Worm (Caenorhabditis elegans) whole organism, L3 larva: ENCODE measurements around the gene prk-1.

Experiments
- R02D3.7 ChIP-seq: fragments of 150-350 bp; optimal IDR thresholded peaks from 2 replicates; lab custom pipeline; 2014; ENCODE audit warnings: missing biosample characterization, missing genetic modification characterization
- elt-2 ChIP-seq: sonication (generic microtip); optimal IDR thresholded peaks from 2 replicates; lab custom pipeline; 2016; ENCODE audit warnings: missing genetic modification reagents, mild to moderate bottlenecking, missing genetic modification characterization, missing compliant biosample characterization
- fos-1 ChIP-seq: fragments of 150-350 bp; optimal IDR thresholded peaks from 2 replicates; lab custom pipeline; 2014; ENCODE audit warnings: missing biosample characterization, missing genetic modification characterization
- jun-1 ChIP-seq: fragments of 150-350 bp; optimal IDR thresholded peaks from 2 replicates; lab custom pipeline; 2014; ENCODE audit warnings: missing biosample characterization, missing genetic modification reagents, missing genetic modification characterization
- lin-15B ChIP-seq: fragments of 150-350 bp; optimal IDR thresholded peaks from 2 replicates; lab custom pipeline; 2014; ENCODE audit warnings: missing biosample characterization, missing genetic modification characterization
- nfya-1 ChIP-seq: sonication (generic microtip); optimal IDR thresholded peaks from 2 replicates; lab custom pipeline; 2017; ENCODE audit warnings: missing genetic modification characterization, mild to moderate bottlenecking, missing compliant biosample characterization, antibody characterized with exemption, moderate library complexity; ENCODE audit not compliant: insufficient read depth
- nhr-11 ChIP-seq: fragments of 150-350 bp; optimal IDR thresholded peaks from 2 replicates; lab custom pipeline; 2014; ENCODE audit warnings: missing biosample characterization, missing genetic modification characterization
- nhr-12 ChIP-seq: fragments of 150-350 bp; optimal IDR thresholded peaks from 2 replicates; lab custom pipeline; 2014; ENCODE audit warnings: missing biosample characterization, missing genetic modification characterization
- nhr-25 ChIP-seq: sonication (generic microtip); optimal IDR thresholded peaks from 2 replicates; lab custom pipeline; 2017; ENCODE audit warnings: missing biosample characterization, missing genetic modification characterization
- nhr-28 ChIP-seq: fragments of 150-350 bp; optimal IDR thresholded peaks from 2 replicates; lab custom pipeline; 2014; ENCODE audit warnings: missing biosample characterization, missing genetic modification characterization
- nhr-76 ChIP-seq: fragments of 150-350 bp; sonication (generic microtip); optimal IDR thresholded peaks from 5 replicates; lab custom pipeline; 2014; ENCODE audit warnings: missing biosample characterization, missing genetic modification characterization
- pha-4 ChIP-seq: fragments of 150-350 bp; optimal IDR thresholded peaks from 2 replicates; lab custom pipeline; 2014; ENCODE audit warnings: missing biosample characterization, missing genetic modification reagents, missing genetic modification characterization
- unc-62 ChIP-seq: fragments of 150-350 bp; sonication (generic microtip); optimal IDR thresholded peaks from 4 replicates; lab custom pipeline; 2014; ENCODE audit warnings: missing biosample characterization, missing genetic modification reagents, missing genetic modification characterization
- ztf-11 ChIP-seq: fragments of 150-350 bp; optimal IDR thresholded peaks from 2 replicates; lab custom pipeline; 2014; ENCODE audit warnings: missing biosample characterization, missing genetic modification characterization

- TF ChIP-seq R02D3.7 (no peak), nhr-11 (tag; lab: Kevin White, UChicago) (no peak), nhr-25 (tag; lab: Kevin White, UChicago) (no peak), nhr-28 (tag; lab: Kevin White, UChicago) (no peak), jun-1 (tag; lab: Kevin White, UChicago) (no peak), unc-62 (GFP tag; lab: Kevin White, UChicago) (no peak), nfya-1 (tag; lab: Kevin White, UChicago) (no peak), nhr-12 (tag; lab: Kevin White, UChicago) (no peak), fos-1 (tag; lab: Kevin White, UChicago) (no peak), nhr-76 (tag; lab: Kevin White, UChicago) (no peak), elt-2 (tag; lab: Kevin White, UChicago) (no peak), pha-4 (no peak), lin-15B (tag; lab: Kevin White, UChicago) (no peak), ztf-11 (tag; lab: Kevin White, UChicago) (no peak)
These were observed 10.4 kb upstream of the prk-1 start, which contains the start of gene ceh-20 for ce11 chrIII:6979584-6979983.
